Worm (Caenorhabditis elegans) whole organism, L2 larva: Measurements from ENCODE around the gene ZC250.4.
"Not testable (repeated sequence)": the region's sequence is repeated elsewhere in the genome, so short reads cannot be mapped to it uniquely, and the experiment has no call there.

Source experiments
- C34F6.9 ChIP-seq: fragments of 150-350 bp; optimal IDR thresholded peaks from 2 replicates; lab custom pipeline; 2014; ENCODE audit warnings: missing biosample characterization, missing genetic modification characterization
- F13H6.1 ChIP-seq: sonication (generic microtip); optimal IDR thresholded peaks from 2 replicates; lab custom pipeline; 2016; ENCODE audit warnings: missing genetic modification characterization, missing compliant biosample characterization
- Y55F3AM.14 ChIP-seq: fragments of 200-800 bp; sonication (Bioruptor generic); optimal IDR thresholded peaks from 2 replicates; lab custom pipeline; 2018; ENCODE audit warnings: mild to moderate bottlenecking, missing genetic modification characterization, missing compliant biosample characterization
- ZK546.5 ChIP-seq: sonication (generic microtip); optimal IDR thresholded peaks from 2 replicates; lab custom pipeline; 2017; ENCODE audit warnings: missing biosample characterization, missing genetic modification characterization
- alr-1 ChIP-seq: fragments of 150-350 bp; optimal IDR thresholded peaks from 2 replicates; lab custom pipeline; 2014; ENCODE audit warnings: missing biosample characterization, missing genetic modification characterization
- aly-2 ChIP-seq: fragments of 150-350 bp; optimal IDR thresholded peaks from 2 replicates; lab custom pipeline; 2014; ENCODE audit warnings: missing biosample characterization, missing genetic modification characterization
- ama-1 ChIP-seq: fragments of 150-350 bp; optimal IDR thresholded peaks from 2 replicates; lab custom pipeline; 2018; ENCODE audit warnings: inconsistent platforms
- blmp-1 ChIP-seq: sonication (generic microtip); optimal IDR thresholded peaks from 2 replicates; lab custom pipeline; 2017; ENCODE audit warnings: missing genetic modification characterization, mild to moderate bottlenecking, missing compliant biosample characterization, antibody characterized with exemption, moderate library complexity; ENCODE audit not compliant: insufficient read depth
- ceh-16 ChIP-seq: fragments of 150-350 bp; optimal IDR thresholded peaks from 2 replicates; lab custom pipeline; 2014; ENCODE audit warnings: missing biosample characterization, missing genetic modification characterization
- ceh-82 ChIP-seq: fragments of 150-350 bp; optimal IDR thresholded peaks from 2 replicates; lab custom pipeline; 2014; ENCODE audit warnings: missing biosample characterization, missing genetic modification characterization
- crh-2 ChIP-seq: sonication (generic microtip); optimal IDR thresholded peaks from 2 replicates; lab custom pipeline; 2017; ENCODE audit warnings: missing biosample characterization, missing genetic modification characterization
- dmd-4 ChIP-seq: sonication (generic microtip); optimal IDR thresholded peaks from 2 replicates; lab custom pipeline; 2017; ENCODE audit warnings: missing biosample characterization, missing genetic modification characterization
- egl-27 ChIP-seq: sonication (generic microtip); optimal IDR thresholded peaks from 3 replicates; lab custom pipeline; 2017; ENCODE audit warnings: missing biosample characterization, missing genetic modification reagents, missing genetic modification characterization
- elt-1 ChIP-seq: fragments of 150-350 bp; optimal IDR thresholded peaks from 2 replicates; lab custom pipeline; 2014; ENCODE audit warnings: missing biosample characterization, missing genetic modification characterization
- elt-3 ChIP-seq: sonication (generic microtip); optimal IDR thresholded peaks from 2 replicates; lab custom pipeline; 2017; ENCODE audit warnings: missing biosample characterization, missing genetic modification characterization
- fos-1 ChIP-seq: fragments of 150-350 bp; optimal IDR thresholded peaks from 2 replicates; lab custom pipeline; 2014; ENCODE audit warnings: missing biosample characterization, missing genetic modification characterization
- gmeb-1 ChIP-seq: fragments of 150-350 bp; optimal IDR thresholded peaks from 2 replicates; lab custom pipeline; 2014; ENCODE audit warnings: missing biosample characterization, missing genetic modification characterization
- lin-11 ChIP-seq: fragments of 150-350 bp; sonication (generic microtip); optimal IDR thresholded peaks from 2 replicates; lab custom pipeline; 2014; ENCODE audit warnings: missing biosample characterization, missing genetic modification characterization, inconsistent platforms, mixed read lengths
- lin-13 ChIP-seq: fragments of 150-350 bp; optimal IDR thresholded peaks from 2 replicates; lab custom pipeline; 2014; ENCODE audit warnings: missing biosample characterization, missing genetic modification reagents, missing genetic modification characterization
- lsy-2 ChIP-seq, 2 experiments: fragments of 150-350 bp in 1 of 2; sonication (generic microtip) in 1 of 2; optimal IDR thresholded peaks; 2 replicates each; lab custom pipeline; 2014 to 2017; ENCODE audit warnings: missing biosample characterization in 2 of 2, missing genetic modification characterization in 2 of 2
- mab-5 ChIP-seq: fragments of 150-350 bp; optimal IDR thresholded peaks from 2 replicates; lab custom pipeline; 2014; ENCODE audit warnings: missing biosample characterization, missing genetic modification characterization
- mbf-1 ChIP-seq: sonication (generic microtip); optimal IDR thresholded peaks from 2 replicates; lab custom pipeline; 2017; ENCODE audit warnings: missing biosample characterization, missing genetic modification characterization
- mdl-1 ChIP-seq, 2 experiments: fragments of 150-350 bp in 1 of 2; sonication (generic microtip) in 1 of 2; optimal IDR thresholded peaks; 2 replicates each; lab custom pipeline; 2017; ENCODE audit warnings: missing biosample characterization in 2 of 2, missing genetic modification characterization in 2 of 2
- nhr-10 ChIP-seq: sonication (generic microtip); optimal IDR thresholded peaks from 2 replicates; lab custom pipeline; 2017; ENCODE audit warnings: missing biosample characterization, missing genetic modification characterization
- nhr-129 ChIP-seq: fragments of 150-350 bp; optimal IDR thresholded peaks from 2 replicates; lab custom pipeline; 2014; ENCODE audit warnings: missing biosample characterization, missing genetic modification characterization
- nhr-21 ChIP-seq: fragments of 150-350 bp; optimal IDR thresholded peaks from 2 replicates; lab custom pipeline; 2014; ENCODE audit warnings: missing biosample characterization, missing genetic modification characterization
- nhr-237 ChIP-seq: fragments of 150-350 bp; optimal IDR thresholded peaks from 2 replicates; lab custom pipeline; 2014; ENCODE audit warnings: missing biosample characterization, missing genetic modification characterization
- nhr-25 ChIP-seq: fragments of 150-350 bp; sonication (generic microtip); optimal IDR thresholded peaks from 3 replicates; lab custom pipeline; 2014; ENCODE audit warnings: missing biosample characterization, missing genetic modification characterization
- nhr-6 ChIP-seq: fragments of 150-350 bp; optimal IDR thresholded peaks from 2 replicates; lab custom pipeline; 2014; ENCODE audit warnings: missing biosample characterization, missing genetic modification characterization
- nhr-77 ChIP-seq: fragments of 150-350 bp; optimal IDR thresholded peaks from 2 replicates; lab custom pipeline; 2014; ENCODE audit warnings: missing biosample characterization, missing genetic modification characterization
- skn-1 ChIP-seq: sonication (generic microtip); optimal IDR thresholded peaks from 2 replicates; lab custom pipeline; 2017; ENCODE audit warnings: missing biosample characterization, missing genetic modification characterization
- sma-3 ChIP-seq: sonication (generic microtip); optimal IDR thresholded peaks from 2 replicates; lab custom pipeline; 2016; ENCODE audit warnings: missing genetic modification reagents, missing genetic modification characterization, missing compliant biosample characterization
- sma-9 ChIP-seq, 2 experiments: fragments of 150-350 bp in 1 of 2; sonication (generic microtip) in 1 of 2; optimal IDR thresholded peaks; 2 replicates each; lab custom pipeline; 2014 to 2016; ENCODE audit warnings: missing genetic modification characterization in 2 of 2, mild to moderate bottlenecking in 1 of 2, missing biosample characterization in 1 of 2, missing compliant biosample characterization in 1 of 2, missing genetic modification reagents in 1 of 2, moderate library complexity in 1 of 2
- snpc-4 ChIP-seq: fragments of 150-350 bp; optimal IDR thresholded peaks from 2 replicates; lab custom pipeline; 2014; ENCODE audit warnings: missing biosample characterization, missing genetic modification characterization
- unc-39 ChIP-seq: fragments of 150-350 bp; optimal IDR thresholded peaks from 2 replicates; lab custom pipeline; 2014; ENCODE audit warnings: missing biosample characterization, missing genetic modification characterization
- unc-55 ChIP-seq: fragments of 150-350 bp; sonication (generic microtip); optimal IDR thresholded peaks from 3 replicates; lab custom pipeline; 2014; ENCODE audit warnings: missing biosample characterization, missing genetic modification reagents, missing genetic modification characterization
- unc-62 ChIP-seq: fragments of 150-350 bp; optimal IDR thresholded peaks from 2 replicates; lab custom pipeline; 2014; ENCODE audit warnings: missing biosample characterization, missing genetic modification reagents, missing genetic modification characterization
- zag-1 ChIP-seq: fragments of 150-350 bp; optimal IDR thresholded peaks from 2 replicates; lab custom pipeline; 2014; ENCODE audit warnings: missing biosample characterization, missing genetic modification characterization
- ztf-11 ChIP-seq: sonication (generic microtip); optimal IDR thresholded peaks from 2 replicates; lab custom pipeline; 2017; ENCODE audit warnings: missing biosample characterization, missing genetic modification characterization

The ZC250.4 gene

DNA sequence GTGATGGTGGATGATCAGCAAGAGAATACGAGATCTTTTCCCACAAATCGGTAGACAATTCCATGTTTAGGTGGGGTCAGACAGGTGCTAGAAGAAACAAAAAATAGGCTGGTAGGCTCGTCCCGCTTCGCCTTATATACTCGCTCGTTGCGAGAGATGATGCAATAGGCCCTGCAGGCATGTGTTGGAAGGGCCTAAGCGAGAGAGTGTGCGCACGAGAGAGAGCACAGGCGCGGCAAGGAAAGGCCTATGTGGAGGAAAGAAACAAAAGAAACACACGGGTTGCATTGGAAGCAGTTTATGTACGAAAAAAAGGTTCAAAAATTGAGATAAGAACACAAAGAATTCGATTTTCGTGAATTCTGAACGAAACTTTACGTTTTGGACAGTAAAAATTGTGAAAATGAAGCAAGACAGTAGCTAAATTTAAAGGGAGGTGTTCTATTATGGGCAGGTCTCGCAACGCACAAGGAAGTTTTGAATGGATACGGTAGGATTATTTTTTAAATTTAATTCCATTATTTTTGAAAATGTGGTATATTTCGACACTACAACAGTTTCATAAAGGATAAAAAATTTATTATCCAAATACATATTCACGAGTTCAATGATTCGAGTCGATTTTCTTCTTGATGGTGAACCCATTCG, 32.1 kb downstream of the ZC250.4 start, which contains the start of gene F44E7.5 (continued):
- TF ChIP-seq alr-1 (tag; lab: Kevin White, UChicago) (no peak), mab-5 (no peak), mbf-1 (no peak), nhr-25 (tag; lab: Kevin White, UChicago) (peak; percentile 78), ama-1 (lab: Kevin White, UChicago) (no peak), elt-1 (no peak), nhr-10 (tag; lab: Kevin White, UChicago) (no peak), ceh-82 (tag; lab: Kevin White, UChicago) (no peak), nhr-237 (tag; lab: Kevin White, UChicago) (no peak), lin-11 (tag; lab: Kevin White, UChicago) (no peak)
- TF ChIP-seq, all 48 proteins: peak for 17

DNA sequence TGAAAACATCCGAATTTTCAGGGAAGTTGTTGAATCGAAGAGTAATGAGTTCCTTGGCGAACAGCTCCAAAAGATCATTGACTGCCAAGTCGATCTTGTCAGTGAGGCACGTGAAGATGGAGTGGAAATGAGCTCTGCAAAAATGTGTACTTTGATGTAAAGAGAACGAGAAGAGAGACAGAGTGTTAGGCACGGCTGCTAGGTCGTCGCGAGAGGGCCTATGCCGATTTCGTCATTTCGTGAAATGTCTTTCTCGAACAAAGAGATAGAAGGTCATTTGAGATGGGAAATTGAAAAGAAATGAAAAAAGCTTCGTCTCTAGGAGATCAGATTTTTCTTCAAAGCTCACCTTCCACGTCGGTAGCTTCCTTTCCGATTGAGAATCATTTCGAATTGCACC, 33.0 kb downstream of the ZC250.4 start:
- no peak for TF ChIP-seq mdl-1 (tag; optimal IDR thresholded peaks at IDR 0.05; lab: Kevin White, UChicago)
- no peak for TF ChIP-seq nhr-10 (tag; lab: Kevin White, UChicago)
- TF ChIP-seq ZK546.5: no peak
- TF ChIP-seq ama-1 (lab: Kevin White, UChicago): no peak
- TF ChIP-seq alr-1 (tag; lab: Kevin White, UChicago): no peak
- TF ChIP-seq egl-27: no peak
- no peak for TF ChIP-seq nhr-6 (tag; lab: Kevin White, UChicago)
- TF ChIP-seq unc-55 (GFP tag; lab: Kevin White, UChicago): peak; percentile 29
- TF ChIP-seq lin-13 (GFP tag; lab: Kevin White, UChicago): no peak
- TF ChIP-seq aly-2 (tag; lab: Kevin White, UChicago): no peak
- no peak for TF ChIP-seq elt-3 (tag; lab: Kevin White, UChicago)
- no peak for TF ChIP-seq skn-1 (tag; lab: Kevin White, UChicago)
- no peak for TF ChIP-seq mbf-1
- TF ChIP-seq nhr-77 (tag; lab: Kevin White, UChicago): no peak
- TF ChIP-seq snpc-4: no peak
- TF ChIP-seq ztf-11: no peak
- TF ChIP-seq elt-1: no peak
- no peak for TF ChIP-seq ceh-16 (tag; lab: Kevin White, UChicago)
- TF ChIP-seq F13H6.1: peak; percentile 34
- TF ChIP-seq zag-1 (tag; lab: Kevin White, UChicago): no peak
- no peak for TF ChIP-seq mab-5
- peak; percentile 98 for TF ChIP-seq nhr-129 (tag; lab: Kevin White, UChicago)
- TF ChIP-seq lsy-2 (tag; optimal IDR thresholded peaks at IDR 0.05; lab: Kevin White, UChicago): peak in 1 of 2 experiments; percentile 43
- TF ChIP-seq Y55F3AM.14 (GFP tag; lab: Kevin White, UChicago): no peak
- TF ChIP-seq dmd-4: no peak
- no peak for TF ChIP-seq blmp-1
- TF ChIP-seq unc-39: no peak
- no peak for TF ChIP-seq crh-2 (tag; lab: Kevin White, UChicago)
- TF ChIP-seq ceh-82 (tag; lab: Kevin White, UChicago): no peak
- TF ChIP-seq fos-1 (tag; lab: Kevin White, UChicago): peak; percentile 44
- peak; percentile 43 for TF ChIP-seq sma-9 (GFP tag; optimal IDR thresholded peaks at IDR 0.05; lab: Kevin White, UChicago)
- TF ChIP-seq sma-9 (tag; optimal IDR thresholded peaks at IDR 0.05; lab: Kevin White, UChicago): no peak
- peak; percentile 44 for TF ChIP-seq C34F6.9 (tag; lab: Kevin White, UChicago)
- no peak for TF ChIP-seq unc-62 (GFP tag; lab: Kevin White, UChicago)
- no peak for TF ChIP-seq sma-3 (GFP tag; lab: Kevin White, UChicago)
- no peak for TF ChIP-seq nhr-21 (tag; lab: Kevin White, UChicago)

DNA sequence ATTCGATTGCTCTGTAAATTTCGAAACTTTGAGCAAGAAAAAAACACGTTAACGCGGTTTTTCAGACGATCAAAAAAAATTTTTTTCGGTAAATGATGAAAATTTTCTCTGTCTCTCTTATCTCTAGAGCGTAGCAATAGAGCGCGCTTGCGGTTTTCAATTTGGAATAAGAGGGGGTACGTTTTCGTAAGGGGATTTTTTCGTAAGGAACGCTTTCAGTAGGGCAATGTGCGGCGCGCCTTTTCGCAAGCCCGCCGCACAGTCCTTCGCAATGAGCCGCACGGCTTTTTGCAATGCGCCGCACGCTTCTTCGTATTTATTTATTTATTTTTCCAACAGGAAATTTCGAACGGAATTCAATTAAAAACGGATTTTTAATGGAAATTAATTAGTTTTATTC, 36.0 kb downstream of the ZC250.4 start, which contains the start of gene F44E7.4:
TSS of gene F44E7.4 (minus strand) at position 13 of the 400 bp plus-strand sequence.
- peak; percentile 50 for TF ChIP-seq lin-13 (GFP tag; lab: Kevin White, UChicago)
- TF ChIP-seq C34F6.9 (tag; lab: Kevin White, UChicago): peak; percentile 59
- peak; percentile 32 for TF ChIP-seq crh-2 (tag; lab: Kevin White, UChicago)
- peak in 1 of 2 experiments; percentile 59 for TF ChIP-seq lsy-2 (tag; optimal IDR thresholded peaks at IDR 0.05; lab: Kevin White, UChicago)
- TF ChIP-seq nhr-129 (tag; lab: Kevin White, UChicago): peak; percentile 52
- peak; percentile 53 for TF ChIP-seq F13H6.1
- peak; percentile 19 for TF ChIP-seq sma-3 (GFP tag; lab: Kevin White, UChicago)
- TF ChIP-seq gmeb-1 (tag; lab: Kevin White, UChicago): peak; percentile 3
- peak; percentile 2 for TF ChIP-seq nhr-25 (tag; lab: Kevin White, UChicago)
- peak; percentile 64 for TF ChIP-seq unc-55 (GFP tag; lab: Kevin White, UChicago)
- TF ChIP-seq sma-9 (GFP tag; optimal IDR thresholded peaks at IDR 0.05; lab: Kevin White, UChicago): peak; percentile 11
- not testable (repeated sequence) for TF ChIP-seq sma-9 (tag; optimal IDR thresholded peaks at IDR 0.05; lab: Kevin White, UChicago)
